Worm (Caenorhabditis elegans) whole organism, L1 larva: ENCODE results near the gene str-230.

ENCODE experiments used
- aha-1 ChIP-seq: fragments of 150-350 bp; optimal IDR thresholded peaks from 2 replicates; lab custom pipeline; 2014; ENCODE audit warnings: missing biosample characterization, missing genetic modification characterization
- efl-3 ChIP-seq: fragments of 200-800 bp; sonication (Bioruptor generic); optimal IDR thresholded peaks from 2 replicates; lab custom pipeline; 2018; ENCODE audit warnings: mild to moderate bottlenecking, missing genetic modification characterization, missing compliant biosample characterization
- rnt-1 ChIP-seq: sonication (generic microtip); optimal IDR thresholded peaks from 2 replicates; lab custom pipeline; 2016; ENCODE audit warnings: mild to moderate bottlenecking, missing genetic modification characterization, moderate library complexity, missing compliant biosample characterization
- snpc-4 ChIP-seq: fragments of 150-350 bp; optimal IDR thresholded peaks from 2 replicates; lab custom pipeline; 2014; ENCODE audit warnings: missing biosample characterization, missing genetic modification characterization
- unc-62 ChIP-seq: fragments of 150-350 bp; optimal IDR thresholded peaks from 2 replicates; lab custom pipeline; 2014; ENCODE audit warnings: missing biosample characterization, missing genetic modification reagents, missing genetic modification characterization

DNA sequence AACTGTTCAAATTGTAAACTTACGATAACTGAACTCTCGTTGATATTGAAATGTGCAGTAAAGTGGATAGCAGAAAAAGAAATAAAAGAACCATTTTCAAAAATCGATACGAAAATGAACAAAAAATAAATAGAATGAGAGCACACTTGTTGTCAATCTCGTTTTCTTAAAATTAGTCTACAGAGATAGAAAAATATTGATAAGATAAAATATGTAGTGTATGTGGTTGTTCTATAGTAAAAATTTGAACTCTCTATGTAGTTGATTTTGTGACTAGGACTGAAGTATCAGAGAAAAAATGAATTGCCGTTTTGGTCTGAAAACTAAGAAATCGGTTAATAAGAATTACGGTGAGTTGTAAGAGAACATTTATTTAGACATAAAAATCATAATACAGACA, 39.4 kb downstream of the str-230 start, which contains the start of gene cest-2.1:
- TF ChIP-seq snpc-4 (tag; lab: Kevin White, UChicago) (no peak), rnt-1 (no peak), aha-1 (no peak), efl-3 (no peak), unc-62 (GFP tag; lab: Kevin White, UChicago) (no peak)
